Worm (Caenorhabditis elegans): ENCODE data around the gene T21D12.7.

Gene T21D12.7

DNA sequence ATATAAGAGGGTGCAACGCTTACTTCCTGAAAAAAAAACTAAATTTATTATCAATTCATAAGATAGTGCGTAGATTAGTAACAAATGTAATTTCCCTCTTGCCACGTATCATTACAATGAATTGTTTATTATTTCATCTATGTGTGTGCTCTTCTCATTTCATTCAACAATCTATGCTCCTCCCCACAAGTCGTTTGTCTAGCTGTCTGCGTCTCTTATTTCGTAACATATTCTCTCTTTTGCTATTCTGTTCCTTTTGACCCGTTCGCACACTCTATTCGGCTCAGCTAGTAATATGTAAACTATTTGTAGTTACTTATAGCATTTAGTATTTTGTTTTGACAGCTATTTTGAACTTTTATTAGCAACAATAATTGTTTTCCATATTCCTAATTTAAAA is 9.2 kb downstream of the T21D12.7 start:
- peak; percentile 62 for TF ChIP-seq dve-1 (tag; optimal IDR thresholded peaks at IDR 0.05; ENCODE audit: insufficient read depth)
- peak in 1 of 2 experiments; percentile 44 for TF ChIP-seq lsy-2 (tag; optimal IDR thresholded peaks at IDR 0.05)
- TF ChIP-seq fkh-10 (GFP tag; optimal IDR thresholded peaks at IDR 0.05): no peak
- TF ChIP-seq daf-16 (GFP tag; optimal IDR thresholded peaks at IDR 0.05): no peak
- peak; percentile 67 for TF ChIP-seq daf-16 (tag; optimal IDR thresholded peaks at IDR 0.05)
- peak; percentile 12 for TF ChIP-seq nhr-28 (tag; optimal IDR thresholded peaks at IDR 0.05)
- no peak for TF ChIP-seq T26A8.4 (GFP tag; IDR thresholded peaks at IDR 0.05)
- peak in 1 of 2 experiments; percentile 61 for TF ChIP-seq unc-62 (GFP tag; optimal IDR thresholded peaks at IDR 0.05 in 1 of 2)
- TF ChIP-seq unc-62 (tag; optimal IDR thresholded peaks at IDR 0.05): no peak
- no peak for TF ChIP-seq sdz-12 (GFP tag; optimal IDR thresholded peaks at IDR 0.05)
- peak; percentile 5 for TF ChIP-seq nhr-6 (tag; optimal IDR thresholded peaks at IDR 0.05)
- peak; percentile 93 for TF ChIP-seq aha-1 (tag)
- TF ChIP-seq mes-2 (tag; optimal IDR thresholded peaks at IDR 0.05; ENCODE audit: poor library complexity, severe bottlenecking): peak; percentile 35
- peak; percentile 18; the same call in 1 of the 2 replicates for TF ChIP-seq hmg-1.1 (GFP tag; IDR thresholded peaks at IDR 0.05)

DNA sequence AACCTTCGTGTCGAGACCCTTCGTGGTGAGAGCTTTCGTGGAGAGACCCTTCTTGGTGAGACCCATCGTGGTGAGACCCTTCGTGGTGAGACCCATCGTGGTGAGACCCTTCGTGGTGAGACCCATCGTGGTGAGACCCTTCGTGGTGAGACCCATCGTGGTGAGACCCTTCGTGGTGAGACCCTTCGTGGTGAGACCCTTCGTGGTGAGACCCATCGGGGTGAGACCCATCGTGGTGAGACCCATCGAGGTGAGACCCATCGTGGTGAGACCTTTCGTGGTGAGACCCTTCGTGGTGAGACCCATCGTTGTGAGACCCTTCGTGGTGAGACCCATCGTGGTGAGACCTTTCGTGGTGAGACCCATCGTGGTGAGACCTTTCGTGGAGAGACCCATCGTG is 10.0 kb downstream of the T21D12.7 start:
- TF ChIP-seq set-16 (GFP tag; IDR thresholded peaks at IDR 0.05): peak; percentile 79
- 0 out of 2 replicates have a peak, but pooled peaks have one; percentile 40 for TF ChIP-seq dmd-8 (GFP tag; IDR thresholded peaks at IDR 0.05)
- 0 out of 2 replicates have a peak, but pooled peaks have one; percentile 48 for TF ChIP-seq egl-43 (GFP tag; IDR thresholded peaks at IDR 0.05)

DNA sequence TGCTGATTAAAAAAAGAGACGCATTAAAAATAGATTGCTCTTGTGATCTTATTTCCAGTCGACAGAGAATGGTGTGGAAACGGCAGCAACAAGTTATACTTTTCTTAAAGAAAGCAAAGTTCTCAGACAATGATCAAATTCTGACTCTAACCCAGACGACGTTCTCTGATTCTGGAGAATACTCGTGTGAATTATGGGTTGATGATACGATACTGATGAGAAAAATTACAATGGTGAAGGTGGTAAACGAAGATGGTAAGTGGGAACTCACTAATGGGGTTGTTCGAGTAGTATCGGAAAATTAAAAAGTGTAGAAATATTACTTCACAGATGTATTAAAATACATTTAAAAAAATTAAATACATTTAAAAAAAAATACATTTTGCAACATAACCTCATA is 13.0 kb downstream of the T21D12.7 start:
- TF ChIP-seq sdz-12 (GFP tag; optimal IDR thresholded peaks at IDR 0.05): no peak
- no peak for TF ChIP-seq lim-7 (GFP tag; IDR thresholded peaks at IDR 0.05)
- TF ChIP-seq daf-8 (GFP tag; IDR thresholded peaks at IDR 0.05): no peak
- no peak for TF ChIP-seq hlh-11 (tag; optimal IDR thresholded peaks at IDR 0.05)
- no peak for TF ChIP-seq Y48G9A.11 (GFP tag; IDR thresholded peaks at IDR 0.05)
- TF ChIP-seq ztf-11 (tag; optimal IDR thresholded peaks at IDR 0.05): no peak
- TF ChIP-seq unc-62 (GFP tag; optimal IDR thresholded peaks at IDR 0.05 in 1 of 2): peak in 1 of 2 experiments; percentile 64
- TF ChIP-seq unc-62 (tag; optimal IDR thresholded peaks at IDR 0.05): no peak
- no peak for TF ChIP-seq zfp-3 (GFP tag; conservative IDR thresholded peaks at IDR 0.05)

DNA sequence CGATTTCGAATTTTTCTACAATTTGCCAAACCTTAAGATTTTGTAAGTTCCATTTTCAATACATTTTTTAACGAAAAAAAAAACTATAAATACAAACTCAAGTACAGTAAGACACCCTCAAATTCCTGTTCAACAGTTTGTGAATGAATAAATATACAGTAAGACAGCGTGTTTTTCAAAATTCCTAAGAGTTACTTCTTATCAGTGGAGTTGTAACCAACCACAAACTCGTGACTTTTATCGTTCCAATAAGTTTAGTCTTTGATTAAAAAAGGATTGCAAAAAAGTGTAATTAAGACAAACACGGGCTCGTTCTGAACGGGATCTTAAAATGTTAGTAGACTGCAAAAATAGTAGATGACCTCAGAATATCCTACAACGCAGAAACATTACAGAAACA is 16.1 kb downstream of the T21D12.7 start:
- TF ChIP-seq daf-8 (GFP tag; IDR thresholded peaks at IDR 0.05) (no peak), rbr-2 (tag; optimal IDR thresholded peaks at IDR 0.05) (no peak), jun-1 (tag; optimal IDR thresholded peaks at IDR 0.05) (no peak), dve-1 (tag; optimal IDR thresholded peaks at IDR 0.05; ENCODE audit: insufficient read depth) (peak; percentile 48), nhr-77 (tag; optimal IDR thresholded peaks at IDR 0.05) (peak; percentile 57), nhr-28 (tag; optimal IDR thresholded peaks at IDR 0.05) (peak; percentile 64), R02D3.7 (tag; optimal IDR thresholded peaks at IDR 0.05) (no peak), daf-16 (GFP tag; optimal IDR thresholded peaks at IDR 0.05) (no peak), daf-16 (tag; optimal IDR thresholded peaks at IDR 0.05) (peak; percentile 78), duxl-1 (tag; optimal IDR thresholded peaks at IDR 0.05; ENCODE audit: poor library complexity) (no peak), dmd-6 (GFP tag; IDR thresholded peaks at IDR 0.05) (no peak), pqm-1 (tag; optimal IDR thresholded peaks at IDR 0.05) (peak; percentile 54), ceh-62 (tag; optimal IDR thresholded peaks at IDR 0.05) (no peak), hlh-11 (tag; optimal IDR thresholded peaks at IDR 0.05) (peak; percentile 28), spr-1 (tag; optimal IDR thresholded peaks at IDR 0.05) (no peak)

DNA sequence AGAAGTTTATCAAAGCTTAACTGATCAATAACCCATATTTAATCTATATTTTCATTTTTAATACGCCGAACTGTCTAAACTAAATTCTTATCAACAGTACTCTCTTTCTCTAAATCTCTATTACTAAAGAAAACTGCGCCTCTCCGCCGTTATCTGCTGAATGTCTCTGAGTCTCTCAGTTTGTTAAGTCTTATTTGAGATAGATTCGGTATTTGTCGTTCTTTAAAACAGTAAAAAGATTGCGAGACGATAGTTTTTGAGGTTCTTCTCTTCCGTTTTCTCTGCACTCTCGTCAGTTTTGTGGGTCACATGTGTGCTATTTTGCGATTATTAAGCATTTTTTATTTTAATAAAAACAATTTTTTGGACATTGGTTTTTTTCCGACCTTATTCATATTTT is 17.1 kb downstream of the T21D12.7 start, which contains the start of gene sma-10:
Gene sma-10 (plus strand): TSS at position 236 of the 400 bp plus-strand sequence.
- no peak for TF ChIP-seq zip-2 (tag; optimal IDR thresholded peaks at IDR 0.05)
- TF ChIP-seq mxl-3 (GFP tag; optimal IDR thresholded peaks at IDR 0.05): peak; percentile 32
- TF ChIP-seq hlh-11 (tag; optimal IDR thresholded peaks at IDR 0.05): peak; percentile 93
- TF ChIP-seq cey-2 (tag; optimal IDR thresholded peaks at IDR 0.05; ENCODE audit: borderline replicate concordance, insufficient read depth): peak; percentile 38
- no peak for TF ChIP-seq duxl-1 (tag; optimal IDR thresholded peaks at IDR 0.05; ENCODE audit: poor library complexity)
- TF ChIP-seq hlh-30 (tag; optimal IDR thresholded peaks at IDR 0.05; ENCODE audit: insufficient read depth): peak; percentile 71
- no peak for TF ChIP-seq R02D3.7 (tag; optimal IDR thresholded peaks at IDR 0.05)
- peak; percentile 52 for TF ChIP-seq lin-38 (GFP tag; IDR thresholded peaks at IDR 0.05)
- peak; percentile 58 for TF ChIP-seq nhr-102 (tag; optimal IDR thresholded peaks at IDR 0.05)
- no peak for TF ChIP-seq Y48G9A.11 (GFP tag; IDR thresholded peaks at IDR 0.05)
- TF ChIP-seq saeg-2 (GFP tag; IDR thresholded peaks at IDR 0.05): no peak
- TF ChIP-seq mxl-2 (GFP tag; conservative IDR thresholded peaks at IDR 0.05): no peak
- peak; percentile 98 for TF ChIP-seq dve-1 (tag; optimal IDR thresholded peaks at IDR 0.05; ENCODE audit: insufficient read depth)
- TF ChIP-seq snpc-1.2 (GFP tag; IDR thresholded peaks at IDR 0.05): no peak
- TF ChIP-seq mep-1 (tag; optimal IDR thresholded peaks at IDR 0.05): peak; percentile 74
- peak; percentile 92 for TF ChIP-seq nhr-28 (tag; optimal IDR thresholded peaks at IDR 0.05)
- TF ChIP-seq T26A8.4 (GFP tag; IDR thresholded peaks at IDR 0.05): no peak

Data from whole organism, L4 larva.